Comparison of ENCODE assay signal across 1 fruit fly cellular context in the genomic region with DNA sequence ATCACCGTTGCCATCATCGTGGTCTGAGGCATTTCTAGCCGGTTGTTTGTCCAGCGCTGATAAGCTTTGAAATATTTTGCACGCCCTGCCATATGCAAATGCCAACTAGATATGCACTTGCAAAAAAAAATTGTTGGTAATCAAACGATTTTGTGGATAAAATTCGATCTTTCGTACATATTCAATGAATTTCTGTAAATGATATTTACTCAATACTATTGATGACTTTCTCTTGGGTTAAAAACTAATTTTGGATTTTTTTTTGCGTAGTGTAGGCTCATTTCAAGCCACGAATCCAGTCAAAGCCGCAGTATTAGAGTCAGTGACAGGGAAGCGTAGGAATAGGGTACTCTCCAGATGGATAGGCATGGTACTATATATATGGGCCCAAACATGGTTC.
A peak's percentile ranks its signal among the peaks of the same experiment; 100 is the strongest.
TF ChIP-seq lines count a peak whose summit lies in the region.

No protein-coding gene starts in this region.

TF ChIP-seq in whole organism, prepupa, 60 proteins besides CTCF, POLR2A, EP300 and RAD21 (continued from another document):
- TF ChIP-seq Ets21C (GFP tag; optimal IDR thresholded peaks at IDR 0.05; lab: Kevin White, UChicago) (no peak), CG11294 (GFP tag; IDR thresholded peaks at IDR 0.05; lab: Robert Waterston, UW) (no peak), lz (GFP tag; optimal IDR thresholded peaks at IDR 0.05; lab: Kevin White, UChicago) (no peak), CG6792 (GFP tag; optimal IDR thresholded peaks at IDR 0.05; lab: Kevin White, UChicago) (no peak), Hr39 (GFP tag; optimal IDR thresholded peaks at IDR 0.05; lab: Kevin White, UChicago) (no peak), Met (GFP tag; optimal IDR thresholded peaks at IDR 0.05; lab: Kevin White, UChicago) (no peak), Gug (GFP tag; IDR thresholded peaks at IDR 0.05; lab: Robert Waterston, UW) (no peak), eg (GFP tag; IDR thresholded peaks at IDR 0.05; lab: Robert Waterston, UW) (0 out of 3 replicates have a peak, but pooled peaks have one; percentile 28), cyc (GFP tag; optimal IDR thresholded peaks at IDR 0.05; lab: Kevin White, UChicago) (no peak), CG8119 (GFP tag; IDR thresholded peaks at IDR 0.05; lab: Robert Waterston, UW) (peak; percentile 68), achi (GFP tag; optimal IDR thresholded peaks at IDR 0.05; lab: Kevin White, UChicago) (peak; percentile 11), CG11902 (GFP tag; optimal IDR thresholded peaks at IDR 0.05; lab: Kevin White, UChicago) (no peak), CG34406 (GFP tag; optimal IDR thresholded peaks at IDR 0.05; lab: Kevin White, UChicago) (no peak), dac (GFP tag; optimal IDR thresholded peaks at IDR 0.05; lab: Kevin White, UChicago) (no peak), OdsH (GFP tag; optimal IDR thresholded peaks at IDR 0.05; lab: Kevin White, UChicago) (peak; percentile 36), esn (GFP tag; optimal IDR thresholded peaks at IDR 0.05; lab: Kevin White, UChicago) (no peak)
